Worm (Caenorhabditis elegans) whole organism, L3 larva: ENCODE data around the gene K09C4.7.

Experiments used
- ZK546.5 ChIP-seq: sonication (generic microtip); optimal IDR thresholded peaks from 2 replicates; lab custom pipeline; 2017; ENCODE audit warnings: missing biosample characterization, missing genetic modification characterization
- egl-27 ChIP-seq: sonication (generic microtip); optimal IDR thresholded peaks from 4 replicates; lab custom pipeline; 2017; ENCODE audit warnings: missing biosample characterization, missing genetic modification reagents, missing genetic modification characterization
- elt-2 ChIP-seq: sonication (generic microtip); optimal IDR thresholded peaks from 2 replicates; lab custom pipeline; 2016; ENCODE audit warnings: missing genetic modification reagents, mild to moderate bottlenecking, missing genetic modification characterization, missing compliant biosample characterization
- nhr-237 ChIP-seq: fragments of 150-350 bp; optimal IDR thresholded peaks from 2 replicates; lab custom pipeline; 2014; ENCODE audit warnings: missing biosample characterization, missing genetic modification characterization
- snpc-4 ChIP-seq: fragments of 150-350 bp; optimal IDR thresholded peaks from 2 replicates; lab custom pipeline; 2014; ENCODE audit warnings: missing biosample characterization, missing genetic modification characterization
- unc-62 ChIP-seq: fragments of 150-350 bp; sonication (generic microtip); optimal IDR thresholded peaks from 4 replicates; lab custom pipeline; 2014; ENCODE audit warnings: missing biosample characterization, missing genetic modification reagents, missing genetic modification characterization

- no peak for TF ChIP-seq snpc-4 (tag; lab: Kevin White, UChicago)
- TF ChIP-seq egl-27 (tag; lab: Kevin White, UChicago): no peak
- TF ChIP-seq nhr-237 (tag; lab: Kevin White, UChicago): no peak
- TF ChIP-seq unc-62: no peak
- no peak for TF ChIP-seq ZK546.5 (tag; lab: Kevin White, UChicago)
- no peak for TF ChIP-seq elt-2
These were observed 13.8 kb upstream of the K09C4.7 start, which contains the start of gene lbp-1 for ce11 chrX:3258842-3259241.
